Fruit fly (Drosophila melanogaster): ENCODE results near the gene meso18E.

The meso18E gene

dm6 chrX:19663196-19663858 is 49.5 kb downstream of the meso18E start:
- TF ChIP-seq kay (GFP tag; ENCODE audit: borderline replicate concordance) (no peak), CG33017 (tag; optimal IDR thresholded peaks at IDR 0.05) (no peak), CG14711 (tag; optimal IDR thresholded peaks at IDR 0.05) (no peak), Crg-1 (GFP tag; optimal IDR thresholded peaks at IDR 0.05) (no peak), tj (GFP tag; optimal IDR thresholded peaks at IDR 0.05) (peak; percentile 17), CG12768 (GFP tag; optimal IDR thresholded peaks at IDR 0.05) (no peak), cic (GFP tag; optimal IDR thresholded peaks at IDR 0.05) (no peak), pad (GFP tag; optimal IDR thresholded peaks at IDR 0.05) (peak; percentile 8), Mnt (GFP tag; optimal IDR thresholded peaks at IDR 0.05) (no peak), ovo (GFP tag; optimal IDR thresholded peaks at IDR 0.05) (peak; percentile 19), CG7101 (tag; optimal IDR thresholded peaks at IDR 0.05) (peak; percentile 47), CG11617 (GFP tag; optimal IDR thresholded peaks at IDR 0.05) (peak; percentile 60), CG1620 (GFP tag; optimal IDR thresholded peaks at IDR 0.05) (no peak), CG7045 (GFP tag; optimal IDR thresholded peaks at IDR 0.05) (peak; percentile 17), cnc (optimal IDR thresholded peaks at IDR 0.05) (no peak), CG5204 (GFP tag; optimal IDR thresholded peaks at IDR 0.05) (peak; percentile 50), toe (GFP tag; optimal IDR thresholded peaks at IDR 0.05) (no peak)

- TF ChIP-seq CG14711 (tag; optimal IDR thresholded peaks at IDR 0.05) (no peak), tj (GFP tag; optimal IDR thresholded peaks at IDR 0.05) (no peak), Mnt (GFP tag; optimal IDR thresholded peaks at IDR 0.05) (no peak), cnc (optimal IDR thresholded peaks at IDR 0.05) (no peak), CG11617 (GFP tag; optimal IDR thresholded peaks at IDR 0.05) (no peak), kay (GFP tag; ENCODE audit: borderline replicate concordance) (no peak), Clk (GFP tag; optimal IDR thresholded peaks at IDR 0.05) (no peak), CG33017 (tag; optimal IDR thresholded peaks at IDR 0.05) (no peak), CG1620 (GFP tag; optimal IDR thresholded peaks at IDR 0.05) (peak; percentile 29), CG5204 (GFP tag; optimal IDR thresholded peaks at IDR 0.05) (no peak), cic (GFP tag; optimal IDR thresholded peaks at IDR 0.05) (no peak), CG12768 (GFP tag; optimal IDR thresholded peaks at IDR 0.05) (peak; percentile 1), toe (GFP tag; optimal IDR thresholded peaks at IDR 0.05) (no peak), Crg-1 (GFP tag; optimal IDR thresholded peaks at IDR 0.05) (no peak), bab1 (GFP tag; optimal IDR thresholded peaks at IDR 0.05) (peak; percentile 40), CG7101 (tag; optimal IDR thresholded peaks at IDR 0.05) (no peak), CG7045 (GFP tag; optimal IDR thresholded peaks at IDR 0.05) (no peak)
These were observed 50.2 kb downstream of the meso18E start for dm6 chrX:19662583-19663195.

All from whole organism, adult.